Fruit fly (Drosophila melanogaster) whole organism, adult: Measurements from ENCODE around the gene CG17780.

Source experiments
- Crg-1 ChIP-seq: fragments of 200-800 bp; sonication (Bioruptor generic); optimal IDR thresholded peaks from 2 replicates; lab custom pipeline; 2016; ENCODE audit warnings: missing biosample characterization, missing genetic modification characterization
- Hr96 ChIP-seq: fragments of 200-800 bp; sonication (Bioruptor generic); optimal IDR thresholded peaks from 2 replicates; lab custom pipeline; 2016; ENCODE audit warnings: missing biosample characterization, missing genetic modification characterization
- bab1 ChIP-seq: fragments of 200-800 bp; sonication (Bioruptor generic); optimal IDR thresholded peaks from 3 replicates; lab custom pipeline; 2019; ENCODE audit warnings: missing biosample characterization, mild to moderate bottlenecking, missing genetic modification characterization, moderate library complexity

- TF ChIP-seq bab1 (GFP tag; lab: Kevin White, UChicago) (no peak), Hr96 (GFP tag; lab: Kevin White, UChicago) (no peak), Crg-1 (no peak)
Measured at dm6 chr3R:24372662-24373061, 12.2 kb downstream of the CG17780 start, which contains the start of gene CG17782.
